Fruit fly (Drosophila melanogaster) whole organism, prepupa: Measurements from ENCODE around the gene CG14246.

Experiments
- CG10631 ChIP-seq: fragments of 200-800 bp; sonication (Bioruptor generic); optimal IDR thresholded peaks from 2 replicates; lab custom pipeline; 2016; ENCODE audit warnings: missing biosample characterization, missing genetic modification characterization
- CG11294 ChIP-seq: fragments of 200-800 bp; sonication (Bioruptor generic); IDR thresholded peaks from 2 replicates; pipeline ENCODE4 v1.3.6; 2022; ENCODE audit warnings: missing biosample characterization, missing genetic modification characterization
- CG11762 ChIP-seq: fragments of 200-800 bp; sonication (Bioruptor generic); optimal IDR thresholded peaks from 3 replicates; lab custom pipeline; 2016; ENCODE audit warnings: missing biosample characterization, missing genetic modification characterization; ENCODE audit not compliant: insufficient read depth
- CG11902 ChIP-seq: fragments of 200-800 bp; sonication (Bioruptor generic); optimal IDR thresholded peaks from 3 replicates; lab custom pipeline; 2016; ENCODE audit warnings: missing biosample characterization, missing genetic modification characterization
- CG15336 ChIP-seq: fragments of 200-800 bp; sonication (Bioruptor generic); IDR thresholded peaks from 2 replicates; pipeline ENCODE4 v1.3.6; 2022; ENCODE audit warnings: missing biosample characterization, missing genetic modification characterization
- CG1621 ChIP-seq: fragments of 200-800 bp; sonication (Bioruptor generic); optimal IDR thresholded peaks from 3 replicates; lab custom pipeline; 2018; ENCODE audit warnings: missing biosample characterization, mild to moderate bottlenecking, missing genetic modification characterization
- CG16779 ChIP-seq: fragments of 200-800 bp; sonication (Bioruptor generic); optimal IDR thresholded peaks from 3 replicates; lab custom pipeline; 2017; ENCODE audit warnings: missing biosample characterization, mild to moderate bottlenecking, missing genetic modification characterization
- CG3032 ChIP-seq: fragments of 200-800 bp; optimal IDR thresholded peaks from 2 replicates; lab custom pipeline; 2019; ENCODE audit warnings: missing biosample characterization, mild to moderate bottlenecking, missing genetic modification characterization, moderate library complexity
- CG32006 ChIP-seq: fragments of 200-800 bp; sonication (Bioruptor generic); optimal IDR thresholded peaks from 3 replicates; lab custom pipeline; 2017; ENCODE audit warnings: missing biosample characterization, mild to moderate bottlenecking, missing genetic modification characterization
- CG34406 ChIP-seq: fragments of 200-800 bp; sonication (Bioruptor generic); optimal IDR thresholded peaks from 3 replicates; lab custom pipeline; 2016; ENCODE audit warnings: missing biosample characterization, missing genetic modification characterization
- CG3919 ChIP-seq: fragments of 200-800 bp; sonication (Bioruptor generic); optimal IDR thresholded peaks from 3 replicates; lab custom pipeline; 2016; ENCODE audit warnings: missing biosample characterization, missing genetic modification characterization
- CG4318 ChIP-seq: fragments of 200-800 bp; sonication (Bioruptor generic); optimal IDR thresholded peaks from 3 replicates; lab custom pipeline; 2017; ENCODE audit warnings: missing biosample characterization, mild to moderate bottlenecking, missing genetic modification characterization
- CG6163 ChIP-seq: fragments of 200-800 bp; sonication (Bioruptor generic); IDR thresholded peaks from 3 replicates; pipeline ENCODE4 v1.3.6; 2022; ENCODE audit warnings: missing biosample characterization, missing genetic modification characterization
- CG6276 ChIP-seq: fragments of 200-800 bp; sonication (Bioruptor generic); optimal IDR thresholded peaks from 2 replicates; lab custom pipeline; 2017; ENCODE audit warnings: missing biosample characterization, mild to moderate bottlenecking, missing genetic modification characterization
- CG6792 ChIP-seq: fragments of 200-800 bp; sonication (Bioruptor generic); optimal IDR thresholded peaks from 3 replicates; lab custom pipeline; 2016; ENCODE audit warnings: missing biosample characterization, missing genetic modification characterization
- CG6808 ChIP-seq: fragments of 200-800 bp; sonication (Bioruptor generic); optimal IDR thresholded peaks from 3 replicates; lab custom pipeline; 2017; ENCODE audit warnings: missing biosample characterization, missing genetic modification characterization, mild to moderate bottlenecking, moderate library complexity, missing genetic modification reagents
- CG8319 ChIP-seq: fragments of 200-800 bp; sonication (Bioruptor generic); optimal IDR thresholded peaks from 3 replicates; lab custom pipeline; 2016; ENCODE audit warnings: missing biosample characterization, missing genetic modification characterization
- CG8632 ChIP-seq: fragments of 200-800 bp; sonication (Bioruptor generic); optimal IDR thresholded peaks from 3 replicates; lab custom pipeline; 2016; ENCODE audit warnings: missing biosample characterization, missing genetic modification characterization
- CG9139 ChIP-seq: fragments of 200-800 bp; sonication (Bioruptor generic); optimal IDR thresholded peaks from 3 replicates; lab custom pipeline; 2017; ENCODE audit warnings: missing biosample characterization, mild to moderate bottlenecking, missing genetic modification characterization
- Eip75B ChIP-seq: fragments of 200-800 bp; sonication (Bioruptor generic); optimal IDR thresholded peaks from 3 replicates; lab custom pipeline; 2016; ENCODE audit warnings: missing biosample characterization, missing genetic modification characterization
- Eip93F ChIP-seq: fragments of 200-800 bp; sonication (Bioruptor generic); optimal IDR thresholded peaks from 2 replicates; lab custom pipeline; 2016; ENCODE audit warnings: missing biosample characterization, mild to moderate bottlenecking, missing genetic modification characterization
- Ets21C ChIP-seq: fragments of 200-800 bp; sonication (Bioruptor generic); optimal IDR thresholded peaks from 3 replicates; lab custom pipeline; 2016; ENCODE audit warnings: missing biosample characterization, missing genetic modification characterization
- Ets96B ChIP-seq: fragments of 200-800 bp; optimal IDR thresholded peaks from 2 replicates; lab custom pipeline; 2019; ENCODE audit warnings: missing biosample characterization, mild to moderate bottlenecking, missing genetic modification characterization, moderate library complexity
- Gug ChIP-seq: fragments of 200-800 bp; sonication (Bioruptor generic); IDR thresholded peaks from 2 replicates; pipeline ENCODE4 v1.3.6; 2022; ENCODE audit warnings: missing biosample characterization, missing genetic modification characterization
- Hr39 ChIP-seq: fragments of 200-800 bp; sonication (Bioruptor generic); optimal IDR thresholded peaks from 2 replicates; lab custom pipeline; 2016; ENCODE audit warnings: missing biosample characterization, missing genetic modification characterization
- Lpt ChIP-seq: fragments of 200-800 bp; sonication (Bioruptor generic); optimal IDR thresholded peaks from 3 replicates; lab custom pipeline; 2016; ENCODE audit warnings: missing biosample characterization, missing genetic modification characterization
- Met ChIP-seq: fragments of 200-800 bp; sonication (Bioruptor generic); optimal IDR thresholded peaks from 3 replicates; lab custom pipeline; 2016; ENCODE audit warnings: missing biosample characterization, missing genetic modification characterization
- OdsH ChIP-seq: fragments of 200-800 bp; sonication (Bioruptor generic); optimal IDR thresholded peaks from 3 replicates; lab custom pipeline; 2016; ENCODE audit warnings: missing biosample characterization, missing genetic modification characterization
- Smox ChIP-seq: fragments of 200-800 bp; sonication (Bioruptor generic); optimal IDR thresholded peaks from 3 replicates; lab custom pipeline; 2016; ENCODE audit warnings: missing biosample characterization, missing genetic modification characterization
- Sox102F ChIP-seq: fragments of 200-800 bp; sonication (Bioruptor generic); optimal IDR thresholded peaks from 2 replicates; lab custom pipeline; 2016; ENCODE audit warnings: missing biosample characterization, mild to moderate bottlenecking, missing genetic modification characterization
- Sox14 ChIP-seq: fragments of 200-800 bp; sonication (Bioruptor generic); optimal IDR thresholded peaks from 3 replicates; lab custom pipeline; 2016; ENCODE audit warnings: missing biosample characterization, missing genetic modification characterization
- Sox15 ChIP-seq: fragments of 200-800 bp; sonication (Bioruptor generic); optimal IDR thresholded peaks from 3 replicates; lab custom pipeline; 2016; ENCODE audit warnings: missing biosample characterization, missing genetic modification characterization
- acj6 ChIP-seq: fragments of 200-800 bp; sonication (Bioruptor generic); optimal IDR thresholded peaks from 3 replicates; lab custom pipeline; 2016; ENCODE audit warnings: missing biosample characterization, missing genetic modification characterization
- cyc ChIP-seq: fragments of 200-800 bp; sonication (Bioruptor generic); optimal IDR thresholded peaks from 3 replicates; lab custom pipeline; 2016; ENCODE audit warnings: missing biosample characterization, missing genetic modification characterization
- dac ChIP-seq: fragments of 200-800 bp; sonication (Bioruptor generic); optimal IDR thresholded peaks from 2 replicates; lab custom pipeline; 2017; ENCODE audit warnings: missing biosample characterization, mild to moderate bottlenecking, missing genetic modification characterization
- dsx ChIP-seq: fragments of 200-800 bp; optimal IDR thresholded peaks from 3 replicates; lab custom pipeline; 2019; ENCODE audit warnings: missing biosample characterization, mild to moderate bottlenecking, missing genetic modification characterization, moderate library complexity; ENCODE audit not compliant: poor library complexity, severe bottlenecking
- esn ChIP-seq: fragments of 200-800 bp; sonication (Bioruptor generic); optimal IDR thresholded peaks from 2 replicates; lab custom pipeline; 2016; ENCODE audit warnings: missing biosample characterization, mild to moderate bottlenecking, missing genetic modification characterization, moderate library complexity
- fd59A ChIP-seq: fragments of 200-800 bp; sonication (Bioruptor generic); optimal IDR thresholded peaks from 2 replicates; lab custom pipeline; 2017; ENCODE audit warnings: missing biosample characterization, mild to moderate bottlenecking, missing genetic modification characterization, missing genetic modification reagents
- fd85E ChIP-seq: fragments of 200-800 bp; sonication (Bioruptor generic); optimal IDR thresholded peaks from 3 replicates; lab custom pipeline; 2016; ENCODE audit warnings: missing biosample characterization, missing genetic modification characterization
- fkh ChIP-seq: fragments of 200-800 bp; sonication (Bioruptor generic); optimal IDR thresholded peaks from 3 replicates; lab custom pipeline; 2017; ENCODE audit warnings: missing biosample characterization, mild to moderate bottlenecking, missing genetic modification characterization, moderate library complexity
- lz ChIP-seq: fragments of 200-800 bp; sonication (Bioruptor generic); optimal IDR thresholded peaks from 3 replicates; lab custom pipeline; 2016; ENCODE audit warnings: missing biosample characterization, missing genetic modification characterization
- pdm3 ChIP-seq: fragments of 200-800 bp; sonication (Bioruptor generic); optimal IDR thresholded peaks from 3 replicates; lab custom pipeline; 2016; ENCODE audit warnings: missing biosample characterization, missing genetic modification characterization
- salr ChIP-seq, 2 experiments: fragments of 200-800 bp; sonication (Bioruptor generic); optimal IDR thresholded peaks; 3 replicates each; lab custom pipeline; 2016 to 2018; ENCODE audit warnings: missing biosample characterization in 2 of 2, missing genetic modification characterization in 2 of 2, mild to moderate bottlenecking in 1 of 2
- spab ChIP-seq: fragments of 200-800 bp; sonication (Bioruptor generic); optimal IDR thresholded peaks from 2 replicates; lab custom pipeline; 2017; ENCODE audit warnings: missing biosample characterization, mild to moderate bottlenecking, missing genetic modification characterization, missing genetic modification reagents
- ss ChIP-seq, 2 experiments: fragments of 200-800 bp; sonication (Bioruptor generic); optimal IDR thresholded peaks; 2 replicates in 1 of 2; 3 replicates in 1 of 2; lab custom pipeline; 2017 to 2018; ENCODE audit warnings: mild to moderate bottlenecking in 2 of 2, missing biosample characterization in 2 of 2, missing genetic modification characterization in 2 of 2, moderate library complexity in 1 of 2
- svp ChIP-seq: fragments of 200-800 bp; sonication (Bioruptor generic); peaks from one replicate; lab custom pipeline; 2016; ENCODE audit warnings: missing biosample characterization, missing genetic modification characterization
- topi ChIP-seq: fragments of 200-800 bp; sonication (Bioruptor generic); optimal IDR thresholded peaks from 3 replicates; lab custom pipeline; 2016; ENCODE audit warnings: missing biosample characterization, missing genetic modification characterization
- vri ChIP-seq: fragments of 200-800 bp; sonication (Bioruptor generic); optimal IDR thresholded peaks from 3 replicates; lab custom pipeline; 2016; ENCODE audit warnings: missing biosample characterization, mild to moderate bottlenecking, missing genetic modification characterization

The CG14246 gene

DNA sequence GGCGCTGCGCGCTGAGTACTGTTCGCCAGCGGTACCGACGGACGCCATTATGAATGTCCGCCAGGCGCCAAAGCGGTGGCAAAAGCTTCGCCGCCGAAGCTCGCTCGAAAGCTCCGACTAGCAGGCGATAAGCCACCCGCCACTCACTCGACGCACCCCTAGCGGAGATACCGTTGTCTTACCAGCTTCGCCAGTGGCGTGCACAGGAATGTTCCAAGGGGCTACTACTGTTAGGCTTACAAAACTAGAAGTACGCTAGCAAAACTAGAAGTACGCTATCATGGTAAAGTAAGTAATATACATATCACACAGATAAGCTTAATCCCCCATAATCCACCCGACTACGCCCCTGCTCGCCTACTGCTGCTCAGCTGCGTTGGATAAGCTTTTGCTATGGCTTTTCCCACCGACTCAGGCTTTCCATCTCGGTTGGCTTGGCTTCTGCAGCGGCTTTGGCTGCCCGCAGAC is 13.0 kb upstream of the CG14246 start, which contains the start of gene amon (continued):
- TF ChIP-seq CG6163 (GFP tag; lab: Robert Waterston, UW), result peak; percentile 98
- TF ChIP-seq Lpt (GFP tag; lab: Kevin White, UChicago), result peak; percentile 88
- TF ChIP-seq fkh, result peak; percentile 89
- TF ChIP-seq CG3919 (GFP tag; lab: Kevin White, UChicago), result peak; percentile 97
- peak; percentile 97 for TF ChIP-seq CG11902 (GFP tag; lab: Kevin White, UChicago)
- TF ChIP-seq Eip93F (GFP tag; lab: Kevin White, UChicago), result peak; percentile 68
- peak; percentile 93 for TF ChIP-seq Sox102F (GFP tag; lab: Kevin White, UChicago)
- TF ChIP-seq CG32006 (GFP tag; lab: Kevin White, UChicago), result peak; percentile 96
- peak; percentile 93 for TF ChIP-seq fd59A
- TF ChIP-seq cyc, result peak; percentile 97
- peak; percentile 96 for TF ChIP-seq pdm3 (GFP tag; lab: Kevin White, UChicago)
- TF ChIP-seq CG4318 (GFP tag; lab: Kevin White, UChicago), result peak; percentile 95
- peak; percentile 91 for TF ChIP-seq CG8632 (GFP tag; lab: Kevin White, UChicago)
- TF ChIP-seq topi (GFP tag; lab: Kevin White, UChicago), result peak; percentile 94
- TF ChIP-seq Ets21C (GFP tag; lab: Kevin White, UChicago), result peak; percentile 95
- TF ChIP-seq CG3032 (tag; lab: Kevin White, UChicago), result peak; percentile 96
- TF ChIP-seq CG6792 (GFP tag; lab: Kevin White, UChicago), result peak; percentile 97

- TF ChIP-seq Hr39 (GFP tag; lab: Kevin White, UChicago) (peak; percentile 41), CG16779 (tag; lab: Kevin White, UChicago) (no peak), vri (GFP tag; lab: Kevin White, UChicago) (no peak), CG10631 (GFP tag; lab: Kevin White, UChicago) (no peak), svp (peak; percentile 52), CG6808 (GFP tag; lab: Kevin White, UChicago) (peak; percentile 12), Lpt (GFP tag; lab: Kevin White, UChicago) (no peak), Ets96B (tag; lab: Kevin White, UChicago) (no peak), CG8632 (GFP tag; lab: Kevin White, UChicago) (no peak), esn (GFP tag; lab: Kevin White, UChicago) (peak; percentile 32), fkh (no peak), ss (GFP tag; optimal IDR thresholded peaks at IDR 0.05; lab: Kevin White, UChicago) (no peak), CG9139 (GFP tag; lab: Kevin White, UChicago) (no peak), Eip75B (GFP tag; lab: Kevin White, UChicago) (no peak), pdm3 (GFP tag; lab: Kevin White, UChicago) (peak; percentile 35), salr (GFP tag; optimal IDR thresholded peaks at IDR 0.05; lab: Kevin White, UChicago) (peak in 1 of 2 experiments; percentile 22), Sox102F (GFP tag; lab: Kevin White, UChicago) (no peak), fd59A (no peak), CG11294 (no peak), cyc (peak; percentile 38), Eip93F (GFP tag; lab: Kevin White, UChicago) (no peak), Sox15 (GFP tag; lab: Kevin White, UChicago) (no peak), Sox14 (GFP tag; lab: Kevin White, UChicago) (peak; percentile 30), CG34406 (GFP tag; lab: Kevin White, UChicago) (no peak), acj6 (no peak), fd85E (GFP tag; lab: Kevin White, UChicago) (no peak), dsx (GFP tag; lab: Kevin White, UChicago) (no peak), Smox (GFP tag; lab: Kevin White, UChicago) (no peak), CG1621 (tag; lab: Kevin White, UChicago) (no peak), CG6163 (GFP tag; lab: Robert Waterston, UW) (no peak), CG15336 (GFP tag; lab: Robert Waterston, UW) (peak; percentile 24; the same call in 1 of the 2 replicates), OdsH (GFP tag; lab: Kevin White, UChicago) (no peak), CG6276 (no peak), spab (no peak), CG8319 (GFP tag; lab: Kevin White, UChicago) (no peak), Met (GFP tag; lab: Kevin White, UChicago) (no peak), CG11902 (GFP tag; lab: Kevin White, UChicago) (peak; percentile 25), Gug (GFP tag; lab: Robert Waterston, UW) (no peak), lz (peak; percentile 18), dac (GFP tag; lab: Kevin White, UChicago) (peak; percentile 19), CG11762 (GFP tag; lab: Kevin White, UChicago) (no peak)
Observed at dm6 chr3R:26717295-26717694, 9.8 kb upstream of the CG14246 start, which contains the start of gene CG6425. TSS of gene CG6425 (minus strand) at chr3R:26717389.
